Fruit fly (Drosophila melanogaster) whole organism, embryonic: ENCODE results near the gene gammaTub37C.

Experiments used
- Abd-B ChIP-seq: fragments of 200-800 bp; sonication (Bioruptor generic); optimal IDR thresholded peaks from 2 replicates; lab custom pipeline; 2018; ENCODE audit warnings: missing biosample characterization, mild to moderate bottlenecking, missing genetic modification characterization, moderate library complexity
- Atf-2 ChIP-seq: fragments of 200-800 bp; sonication (Bioruptor generic); optimal IDR thresholded peaks from 2 replicates; lab custom pipeline; 2016; ENCODE audit warnings: missing biosample characterization, missing genetic modification characterization
- Awh ChIP-seq: fragments of 200-800 bp; sonication (Bioruptor generic); IDR thresholded peaks from 2 replicates; pipeline ENCODE4, ENCODE4 v1.3.6; 2022; ENCODE audit warnings: missing biosample characterization, missing genetic modification characterization
- BtbVII ChIP-seq: fragments of 200-800 bp; sonication (Bioruptor generic); optimal IDR thresholded peaks from 3 replicates; lab custom pipeline; 2017; ENCODE audit warnings: missing biosample characterization, mild to moderate bottlenecking, missing genetic modification characterization
- CG12071 ChIP-seq: fragments of 200-800 bp; sonication (Bioruptor generic); optimal IDR thresholded peaks from 3 replicates; lab custom pipeline; 2018; ENCODE audit warnings: missing biosample characterization, mild to moderate bottlenecking, missing genetic modification characterization
- CG13424 ChIP-seq: fragments of 200-800 bp; sonication (Bioruptor generic); optimal IDR thresholded peaks from 2 replicates; lab custom pipeline; 2019; ENCODE audit warnings: missing biosample characterization, mild to moderate bottlenecking, missing genetic modification characterization, moderate library complexity
- CG14014 ChIP-seq: fragments of 200-800 bp; sonication (Bioruptor generic); IDR thresholded peaks from 2 replicates; pipeline ENCODE4 v1.3.6; 2022; ENCODE audit warnings: missing biosample characterization, missing genetic modification characterization
- CG14050 ChIP-seq: fragments of 200-800 bp; sonication (Bioruptor generic); IDR thresholded peaks from 3 replicates; pipeline ENCODE4 v1.3.6; 2022; ENCODE audit warnings: missing biosample characterization, missing genetic modification characterization
- CG15479 ChIP-seq: fragments of 200-800 bp; sonication (Bioruptor generic); optimal IDR thresholded peaks from 3 replicates; lab custom pipeline; 2019; ENCODE audit warnings: missing biosample characterization, mild to moderate bottlenecking, missing genetic modification characterization, moderate library complexity
- CG17328 ChIP-seq: fragments of 200-800 bp; sonication (Bioruptor generic); IDR thresholded peaks from 2 replicates; pipeline ENCODE4 v1.3.6; 2022; ENCODE audit warnings: missing biosample characterization, missing genetic modification characterization
- CG18011 ChIP-seq: fragments of 200-800 bp; sonication (Bioruptor generic); optimal IDR thresholded peaks from 2 replicates; lab custom pipeline; 2017; ENCODE audit warnings: missing biosample characterization, missing genetic modification characterization, mild to moderate bottlenecking, moderate library complexity, missing genotype
- CG18599 ChIP-seq: fragments of 200-800 bp; sonication (Bioruptor generic); optimal IDR thresholded peaks from 3 replicates; lab custom pipeline; 2017; ENCODE audit warnings: missing biosample characterization, missing genetic modification characterization, mild to moderate bottlenecking, moderate library complexity, missing genetic modification reagents
- CG2120 ChIP-seq: fragments of 200-800 bp; sonication (Bioruptor generic); optimal IDR thresholded peaks from 3 replicates; lab custom pipeline; 2016; ENCODE audit warnings: missing biosample characterization, missing genetic modification characterization
- CG30431 ChIP-seq: fragments of 200-800 bp; sonication (Bioruptor generic); optimal IDR thresholded peaks from 2 replicates; lab custom pipeline; 2017; ENCODE audit warnings: missing biosample characterization, missing genetic modification characterization
- CG31388 ChIP-seq: fragments of 200-800 bp; sonication (Bioruptor generic); optimal IDR thresholded peaks from 2 replicates; lab custom pipeline; 2016; ENCODE audit warnings: missing biosample characterization, missing genetic modification characterization
- CG3407 ChIP-seq: fragments of 200-800 bp; sonication (Bioruptor generic); optimal IDR thresholded peaks from 2 replicates; lab custom pipeline; 2018; ENCODE audit warnings: missing biosample characterization, mild to moderate bottlenecking, missing genetic modification characterization
- CG34224 ChIP-seq: fragments of 200-800 bp; sonication (Bioruptor generic); IDR thresholded peaks from 3 replicates; pipeline ENCODE4 v1.3.6; 2022; ENCODE audit warnings: missing biosample characterization, missing genetic modification characterization; ENCODE audit not compliant: partially characterized antibody
- CG34376 ChIP-seq: fragments of 200-800 bp; sonication (Bioruptor generic); optimal IDR thresholded peaks from 2 replicates; lab custom pipeline; 2018; ENCODE audit warnings: missing biosample characterization, mild to moderate bottlenecking, missing genetic modification characterization
- CG6175 ChIP-seq: fragments of 200-800 bp; sonication (Bioruptor generic); IDR thresholded peaks from 3 replicates; pipeline ENCODE4 v1.3.6; 2022; ENCODE audit warnings: missing biosample characterization, missing genetic modification characterization
- CG6272 ChIP-seq: fragments of 200-800 bp; sonication (Bioruptor generic); IDR thresholded peaks from 2 replicates; pipeline ENCODE4 v1.3.6; 2022; ENCODE audit warnings: missing biosample characterization, missing genetic modification characterization
- CG6654 ChIP-seq: fragments of 200-800 bp; sonication (Bioruptor generic); optimal IDR thresholded peaks from 2 replicates; lab custom pipeline; 2017; ENCODE audit warnings: missing biosample characterization, mild to moderate bottlenecking, missing genetic modification characterization
- CG7987 ChIP-seq: fragments of 200-800 bp; sonication (Bioruptor generic); optimal IDR thresholded peaks from 2 replicates; lab custom pipeline; 2018; ENCODE audit warnings: missing biosample characterization, mild to moderate bottlenecking, missing genetic modification characterization, moderate library complexity
- CG9797 ChIP-seq: fragments of 200-800 bp; sonication (Bioruptor generic); optimal IDR thresholded peaks from 3 replicates; lab custom pipeline; 2018; ENCODE audit warnings: missing biosample characterization, mild to moderate bottlenecking, missing genetic modification characterization
- CG9876 ChIP-seq: fragments of 200-800 bp; sonication (Bioruptor generic); optimal IDR thresholded peaks from 2 replicates; lab custom pipeline; 2016; ENCODE audit warnings: missing biosample characterization, missing genetic modification characterization
- D ChIP-seq, 2 experiments: fragments of 200-800 bp in 1 of 2; fragments of >200 bp in 1 of 2; sonication (Bioruptor generic) in 1 of 2; optimal IDR thresholded peaks; 2 replicates in 1 of 2; 3 replicates in 1 of 2; lab custom pipeline; 2017; ENCODE audit warnings: mild to moderate bottlenecking in 1 of 2, missing biosample characterization in 1 of 2, missing genetic modification characterization in 1 of 2, missing genetic modification reagents in 1 of 2
- ERR ChIP-seq: fragments of 200-800 bp; sonication (Bioruptor generic); optimal IDR thresholded peaks from 2 replicates; lab custom pipeline; 2016; ENCODE audit warnings: missing biosample characterization, missing genetic modification characterization
- Fer3 ChIP-seq: fragments of 200-800 bp; sonication (Bioruptor generic); optimal IDR thresholded peaks from 2 replicates; lab custom pipeline; 2018; ENCODE audit warnings: missing biosample characterization, mild to moderate bottlenecking, missing genetic modification characterization, moderate library complexity
- HLH3B ChIP-seq: fragments of 200-800 bp; sonication (Bioruptor generic); IDR thresholded peaks from 2 replicates; pipeline ENCODE4 v1.3.6; 2022; ENCODE audit warnings: missing biosample characterization, missing genetic modification characterization
- HLH54F ChIP-seq: fragments of 200-800 bp; sonication (Bioruptor generic); optimal IDR thresholded peaks from 3 replicates; lab custom pipeline; 2016; ENCODE audit warnings: missing biosample characterization, missing genetic modification characterization
- Hey ChIP-seq: fragments of 200-800 bp; sonication (Bioruptor generic); optimal IDR thresholded peaks from 3 replicates; lab custom pipeline; 2018; ENCODE audit warnings: missing biosample characterization, mild to moderate bottlenecking, missing genetic modification characterization
- Hr51 ChIP-seq, 2 experiments: fragments of 200-800 bp; sonication (Bioruptor generic); optimal IDR thresholded peaks; 2 replicates in 1 of 2; 3 replicates in 1 of 2; lab custom pipeline; 2016 to 2018; ENCODE audit warnings: missing biosample characterization in 2 of 2, missing genetic modification characterization in 2 of 2, mild to moderate bottlenecking in 1 of 2, moderate library complexity in 1 of 2
- Opbp ChIP-seq: fragments of 200-800 bp; sonication (Bioruptor generic); IDR thresholded peaks from 3 replicates; pipeline ENCODE4 v1.3.6; 2022; ENCODE audit warnings: missing biosample characterization, missing genetic modification characterization; ENCODE audit not compliant: partially characterized antibody
- Sox102F ChIP-seq: fragments of 200-800 bp; sonication (Bioruptor generic); optimal IDR thresholded peaks from 2 replicates; lab custom pipeline; 2018; ENCODE audit warnings: missing biosample characterization, mild to moderate bottlenecking, missing genetic modification characterization, moderate library complexity
- al ChIP-seq: fragments of 200-800 bp; sonication (Bioruptor generic); IDR thresholded peaks from 2 replicates; pipeline ENCODE4 v1.3.6; 2022; ENCODE audit warnings: missing biosample characterization, missing genetic modification characterization
- dm ChIP-seq: fragments of 200-800 bp; sonication (Bioruptor generic); optimal IDR thresholded peaks from 3 replicates; lab custom pipeline; 2016; ENCODE audit warnings: missing biosample characterization, missing genetic modification characterization
- dysf ChIP-seq: fragments of 200-800 bp; sonication (Bioruptor generic); IDR thresholded peaks from 3 replicates; pipeline ENCODE4 v1.3.6; 2022; ENCODE audit warnings: missing biosample characterization, missing genetic modification characterization
- ems ChIP-seq: fragments of 200-800 bp; sonication (Bioruptor generic); optimal IDR thresholded peaks from 3 replicates; lab custom pipeline; 2016; ENCODE audit warnings: missing biosample characterization, missing genetic modification characterization
- hkb ChIP-seq, 2 experiments: fragments of 200-800 bp in 1 of 2; fragments of >200 bp in 1 of 2; sonication (Bioruptor generic) in 1 of 2; IDR thresholded peaks in 1 of 2; optimal IDR thresholded peaks in 1 of 2; 2 replicates each; pipeline versions ENCODE4 v1.3.6 to Lab custom; 2017 to 2022; ENCODE audit warnings: missing biosample characterization in 1 of 2, missing genetic modification characterization in 1 of 2
- mam ChIP-seq: fragments of 200-800 bp; sonication (Bioruptor generic); optimal IDR thresholded peaks from 3 replicates; lab custom pipeline; 2016; ENCODE audit warnings: missing biosample characterization, missing genetic modification characterization
- nerfin-2 ChIP-seq: fragments of 200-800 bp; sonication (Bioruptor generic); IDR thresholded peaks from 2 replicates; pipeline ENCODE4 v1.3.6; 2022; ENCODE audit warnings: missing biosample characterization, missing genetic modification characterization; ENCODE audit not compliant: partially characterized antibody
- pb ChIP-seq: fragments of 200-800 bp; sonication (Bioruptor generic); optimal IDR thresholded peaks from 3 replicates; lab custom pipeline; 2016; ENCODE audit warnings: missing biosample characterization, missing genetic modification characterization
- ro ChIP-seq: fragments of 200-800 bp; sonication (Bioruptor generic); IDR thresholded peaks from 2 replicates; pipeline ENCODE4 v1.3.6; 2022; ENCODE audit warnings: missing biosample characterization, missing genetic modification characterization
- schlank ChIP-seq: fragments of 200-800 bp; sonication (Bioruptor generic); optimal IDR thresholded peaks from 2 replicates; lab custom pipeline; 2018; ENCODE audit warnings: missing biosample characterization, mild to moderate bottlenecking, missing genetic modification characterization
- slou ChIP-seq: fragments of 200-800 bp; sonication (Bioruptor generic); optimal IDR thresholded peaks from 3 replicates; lab custom pipeline; 2016; ENCODE audit warnings: missing biosample characterization, missing genetic modification characterization
- sug ChIP-seq: fragments of 200-800 bp; optimal IDR thresholded peaks from 2 replicates; lab custom pipeline; 2019; ENCODE audit warnings: missing biosample characterization, mild to moderate bottlenecking, missing genetic modification characterization, moderate library complexity
- unc-4 ChIP-seq: fragments of 200-800 bp; sonication (Bioruptor generic); IDR thresholded peaks from 2 replicates; pipeline ENCODE4 v1.3.6; 2022; ENCODE audit warnings: missing biosample characterization, missing genetic modification characterization; ENCODE audit not compliant: partially characterized antibody
- usp ChIP-seq: fragments of >200 bp; optimal IDR thresholded peaks from 2 replicates; lab custom pipeline; 2017; ENCODE audit warnings: missing biosample characterization, missing genetic modification characterization
- vvl ChIP-seq: fragments of 200-800 bp; sonication (Bioruptor generic); IDR thresholded peaks from 2 replicates; pipeline ENCODE4 v1.3.6; 2022; ENCODE audit warnings: missing biosample characterization, missing genetic modification characterization
- yki ChIP-seq: fragments of >200 bp; optimal IDR thresholded peaks from 3 replicates; lab custom pipeline; 2018
- zf30C ChIP-seq: fragments of 200-800 bp; sonication (Bioruptor generic); optimal IDR thresholded peaks from 3 replicates; lab custom pipeline; 2018; ENCODE audit warnings: missing biosample characterization, mild to moderate bottlenecking, missing genetic modification characterization

Gene gammaTub37C

DNA sequence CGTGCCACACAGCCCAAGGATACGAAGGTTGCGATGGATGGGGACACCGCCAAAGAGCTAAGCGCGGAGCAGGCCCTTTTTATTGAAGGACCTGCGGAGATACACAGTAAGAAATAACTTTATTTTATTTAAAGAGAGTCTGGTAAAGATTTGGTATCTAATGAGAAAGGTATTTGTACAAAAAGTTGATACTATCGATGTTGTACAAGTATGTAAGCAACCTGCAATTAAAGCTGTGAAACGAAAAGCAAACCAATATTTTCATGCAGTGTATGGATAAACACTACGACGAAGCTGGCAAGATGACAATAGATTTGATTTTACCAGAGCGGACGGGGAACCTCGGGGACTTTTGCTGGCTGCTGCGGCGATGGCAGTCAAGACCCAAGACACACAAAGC, 47.8 kb upstream of the gammaTub37C start (continued):
- TF ChIP-seq Sox102F (GFP tag; lab: Kevin White, UChicago): peak; percentile 24
- TF ChIP-seq CG6175 (GFP tag; lab: Robert Waterston, UW): no peak
- TF ChIP-seq CG9797 (GFP tag; lab: Kevin White, UChicago): no peak
- TF ChIP-seq CG34376 (GFP tag; lab: Kevin White, UChicago): no peak
- no peak for TF ChIP-seq unc-4 (GFP tag; lab: Robert Waterston, UW)
- no peak for TF ChIP-seq usp (GFP tag; lab: Kevin White, UChicago)
- TF ChIP-seq CG30431 (GFP tag; lab: Kevin White, UChicago): peak; percentile 12
- no peak for TF ChIP-seq Hey (tag; lab: Kevin White, UChicago)
- no peak for TF ChIP-seq CG6654 (GFP tag; lab: Kevin White, UChicago)
- no peak for TF ChIP-seq schlank (tag; lab: Kevin White, UChicago)
- TF ChIP-seq CG17328 (GFP tag; lab: Robert Waterston, UW): no peak
- no peak for TF ChIP-seq CG14050
- no peak for TF ChIP-seq dm (GFP tag; lab: Kevin White, UChicago)
- no peak for TF ChIP-seq slou (GFP tag; lab: Kevin White, UChicago)
- no peak for TF ChIP-seq CG34224 (GFP tag; lab: Robert Waterston, UW)
- TF ChIP-seq D (optimal IDR thresholded peaks at IDR 0.05; lab: Kevin White, UChicago): no peak
- no peak for TF ChIP-seq D (GFP tag; optimal IDR thresholded peaks at IDR 0.05; lab: Kevin White, UChicago)
- TF ChIP-seq ERR (GFP tag; lab: Kevin White, UChicago): no peak
- TF ChIP-seq al (GFP tag; lab: Robert Waterston, UW): no peak
- TF ChIP-seq CG12071 (GFP tag; lab: Kevin White, UChicago): no peak
- TF ChIP-seq CG13424: peak; percentile 7
- TF ChIP-seq Abd-B (GFP tag; lab: Kevin White, UChicago): peak; percentile 4
- TF ChIP-seq BtbVII (GFP tag; lab: Kevin White, UChicago): no peak
- TF ChIP-seq CG2120 (GFP tag; lab: Kevin White, UChicago): peak; percentile 63
- no peak for TF ChIP-seq hkb (optimal IDR thresholded peaks at IDR 0.05; lab: Kevin White, UChicago)
- TF ChIP-seq hkb (GFP tag; IDR thresholded peaks at IDR 0.05; lab: Robert Waterston, UW): peak; percentile 46
- TF ChIP-seq Atf-2: no peak
- no peak for TF ChIP-seq nerfin-2 (GFP tag; lab: Robert Waterston, UW)
- no peak for TF ChIP-seq pb (GFP tag; lab: Kevin White, UChicago)
- TF ChIP-seq mam (GFP tag; lab: Kevin White, UChicago): peak; percentile 30
- TF ChIP-seq ro (GFP tag; lab: Robert Waterston, UW): no peak
- no peak; the same call in 1 of the 3 replicates for TF ChIP-seq dysf (GFP tag; lab: Robert Waterston, UW)
- TF ChIP-seq Awh (GFP tag; lab: Robert Waterston, UW): no peak
- TF ChIP-seq CG31388 (GFP tag; lab: Kevin White, UChicago): no peak
- no peak for TF ChIP-seq CG7987 (GFP tag; lab: Kevin White, UChicago)
- TF ChIP-seq Opbp (GFP tag; lab: Robert Waterston, UW): no peak
- no peak for TF ChIP-seq CG3407 (GFP tag; lab: Kevin White, UChicago)
- peak; percentile 67 for TF ChIP-seq CG18599 (GFP tag; lab: Kevin White, UChicago)
- no peak for TF ChIP-seq CG6272 (GFP tag; lab: Robert Waterston, UW)
- TF ChIP-seq ems (GFP tag; lab: Kevin White, UChicago): no peak
- peak; percentile 37; the same call in 1 of the 2 replicates for TF ChIP-seq HLH3B (GFP tag; lab: Robert Waterston, UW)
- no peak for TF ChIP-seq CG9876
- TF ChIP-seq HLH54F (GFP tag; lab: Kevin White, UChicago): peak; percentile 16
- TF ChIP-seq Hr51 (GFP tag; optimal IDR thresholded peaks at IDR 0.05; lab: Kevin White, UChicago): peak in 1 of 2 experiments; percentile 34
- TF ChIP-seq CG15479 (GFP tag; lab: Kevin White, UChicago): no peak
- peak; percentile 62 for TF ChIP-seq zf30C
- no peak for TF ChIP-seq yki (lab: Kevin White, UChicago)
- TF ChIP-seq sug (tag; lab: Kevin White, UChicago): no peak
- peak; percentile 3 for TF ChIP-seq Fer3 (tag; lab: Kevin White, UChicago)
- TF ChIP-seq vvl: 0 out of 2 replicates have a peak, but pooled peaks have one; percentile 28
- peak; percentile 37; the same call in 1 of the 2 replicates for TF ChIP-seq CG14014 (GFP tag; lab: Robert Waterston, UW)
- TF ChIP-seq CG18011 (GFP tag; lab: Kevin White, UChicago): no peak
